Fruit fly (Drosophila melanogaster) whole organism, wandering third instar larva: ENCODE results near the gene CG15876.

Source experiments
- Myc ChIP-seq: fragments of >200 bp; optimal IDR thresholded peaks from 2 replicates; lab custom pipeline; 2017
- Sp1 ChIP-seq: fragments of 200-800 bp; sonication (Bioruptor generic); optimal IDR thresholded peaks from 3 replicates; lab custom pipeline; 2019; ENCODE audit warnings: missing biosample characterization, mild to moderate bottlenecking, missing genetic modification characterization, moderate library complexity
- br ChIP-seq: fragments of 200-800 bp; sonication (Bioruptor generic); optimal IDR thresholded peaks from 2 replicates; lab custom pipeline; 2016; ENCODE audit warnings: missing biosample characterization, missing genetic modification characterization
- dl ChIP-seq, 2 experiments: fragments of 175-275, 200-275 bp in 1 of 2; fragments of 200-275 bp in 1 of 2; sonication (Bioruptor generic); optimal IDR thresholded peaks; lab custom pipeline; 2018; ENCODE audit warnings: mild to moderate bottlenecking in 2 of 2, missing biosample characterization in 2 of 2, missing genetic modification characterization in 2 of 2, moderate library complexity in 2 of 2; ENCODE audit not compliant: partially characterized antibody in 2 of 2, insufficient read depth in 1 of 2
- foxo ChIP-seq, 2 experiments: fragments of 200-800 bp; sonication (Bioruptor generic); optimal IDR thresholded peaks; 2 replicates in 1 of 2; 3 replicates in 1 of 2; lab custom pipeline; 2016 to 2017; ENCODE audit warnings: missing biosample characterization in 2 of 2, missing genetic modification characterization in 2 of 2
- fru ChIP-seq: fragments of 200-800 bp; sonication (Bioruptor generic); optimal IDR thresholded peaks from 3 replicates; lab custom pipeline; 2016; ENCODE audit warnings: missing biosample characterization, mild to moderate bottlenecking, missing genetic modification characterization
- h ChIP-seq: fragments of 200-800 bp; sonication (Bioruptor generic); optimal IDR thresholded peaks from 3 replicates; lab custom pipeline; 2016; ENCODE audit warnings: missing biosample characterization, mild to moderate bottlenecking, missing genetic modification characterization
- jim ChIP-seq: fragments of 175-275, 200-325 bp; sonication (Bioruptor generic); optimal IDR thresholded peaks from 2 replicates; lab custom pipeline; 2016; ENCODE audit warnings: missing biosample characterization, mild to moderate bottlenecking, missing genetic modification characterization
- pan ChIP-seq: fragments of >200 bp; optimal IDR thresholded peaks from 2 replicates; lab custom pipeline; 2017
- psq ChIP-seq: fragments of 200-800 bp; sonication (Bioruptor generic); optimal IDR thresholded peaks from 3 replicates; lab custom pipeline; 2017; ENCODE audit warnings: missing biosample characterization, mild to moderate bottlenecking, missing genetic modification characterization, moderate library complexity
- sage ChIP-seq: fragments of 200-800 bp; sonication (Bioruptor generic); optimal IDR thresholded peaks from 2 replicates; lab custom pipeline; 2016; ENCODE audit warnings: missing biosample characterization, mild to moderate bottlenecking, missing genetic modification characterization
- usp ChIP-seq: fragments of >200 bp; optimal IDR thresholded peaks from 2 replicates; lab custom pipeline; 2017; ENCODE audit warnings: missing biosample characterization, missing genetic modification characterization

DNA sequence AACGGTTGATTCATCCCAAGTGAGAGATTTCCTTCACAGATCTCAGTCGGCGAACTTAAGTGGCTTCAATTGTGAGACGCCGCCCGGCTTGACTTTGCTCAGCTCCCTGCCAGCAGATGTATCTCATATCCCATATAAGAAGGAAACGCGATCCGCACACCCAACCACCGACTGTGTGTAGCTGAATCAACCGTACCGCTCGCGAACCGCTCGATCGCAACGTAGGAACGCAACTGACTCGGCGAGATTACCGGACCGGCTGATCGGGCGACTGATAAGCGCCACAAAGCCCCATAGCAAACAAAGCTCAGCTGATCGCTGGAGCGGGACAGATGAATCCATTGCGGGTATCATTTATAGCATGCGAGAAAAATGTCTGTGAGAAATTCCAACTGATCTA, 7.5 kb downstream of the CG15876 start, which contains the start of gene axo:
- TF ChIP-seq br (GFP tag; lab: Kevin White, UChicago) (no peak), h (GFP tag; lab: Kevin White, UChicago) (no peak), psq (no peak), dl (GFP tag; optimal IDR thresholded peaks at IDR 0.05; lab: Kevin White, UChicago; ENCODE audit: insufficient read depth in 1 of 2, partially characterized antibody in 2 of 2) (no peak), fru (GFP tag; lab: Kevin White, UChicago) (no peak), pan (lab: Kevin White, UChicago) (no peak), Sp1 (no peak), Myc (lab: Kevin White, UChicago) (no peak), sage (GFP tag; lab: Kevin White, UChicago) (no peak), foxo (GFP tag; optimal IDR thresholded peaks at IDR 0.05; lab: Kevin White, UChicago) (no peak), jim (GFP tag; lab: Kevin White, UChicago) (no peak), usp (GFP tag; lab: Kevin White, UChicago) (no peak)
